Fruit fly (Drosophila melanogaster): ENCODE measurements around the gene CG12236.

The CG12236 gene

DNA sequence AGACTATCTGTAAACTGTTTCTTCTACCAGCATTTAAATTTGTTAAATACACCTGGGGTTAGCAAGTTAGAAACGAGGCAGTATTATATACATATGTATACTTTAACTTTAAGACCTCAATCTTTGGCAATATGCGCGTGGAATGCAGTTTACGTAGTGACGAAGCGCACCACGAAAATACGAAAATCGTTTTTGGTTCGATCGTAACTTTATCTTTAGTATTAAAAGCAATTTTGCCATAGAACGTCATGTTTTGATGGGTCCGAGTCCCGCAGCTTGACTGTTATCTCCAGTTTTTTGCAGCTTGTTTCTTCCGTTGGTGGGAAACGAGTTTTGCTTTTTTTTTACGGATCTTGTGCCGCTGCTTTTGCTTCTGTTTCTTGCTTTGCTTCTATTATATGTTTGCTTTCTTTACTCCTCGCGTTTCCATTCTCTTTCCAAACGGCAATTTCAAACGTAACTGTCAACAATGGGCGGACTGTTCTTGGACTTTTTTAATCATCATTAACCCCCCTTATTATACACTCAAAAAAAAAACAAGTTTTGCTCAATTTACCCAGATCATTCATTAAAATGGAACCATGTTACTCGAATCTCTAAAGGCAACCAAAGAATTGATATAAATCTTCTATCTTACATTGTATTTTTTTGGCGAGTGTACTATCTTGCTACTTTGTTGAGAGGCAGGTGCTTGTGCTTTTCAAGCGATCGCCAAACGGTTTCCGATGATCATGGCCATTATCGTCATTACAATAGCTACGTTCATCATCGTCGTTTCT is 16.1 kb upstream of the CG12236 start (continued):
- TF ChIP-seq HmgD (GFP tag; optimal IDR thresholded peaks at IDR 0.05) (no peak), CG6254 (GFP tag; optimal IDR thresholded peaks at IDR 0.05) (no peak), trh (GFP tag; optimal IDR thresholded peaks at IDR 0.05) (no peak), CG14667 (GFP tag; IDR thresholded peaks at IDR 0.05) (0 out of 2 replicates have a peak, but pooled peaks have one; percentile 21), CG4854 (GFP tag; optimal IDR thresholded peaks at IDR 0.05) (no peak), CG14860 (GFP tag; IDR thresholded peaks at IDR 0.05; ENCODE audit: partially characterized antibody) (no peak), lbe (GFP tag; optimal IDR thresholded peaks at IDR 0.05) (no peak), zfh1 (GFP tag; IDR thresholded peaks at IDR 0.05) (peak; percentile 49; the same call in 2 of the 3 replicates), CG33213 (GFP tag; optimal IDR thresholded peaks at IDR 0.05) (peak; percentile 14), Elba2 (GFP tag; optimal IDR thresholded peaks at IDR 0.05) (no peak), Nf-YB (GFP tag; optimal IDR thresholded peaks at IDR 0.05) (no peak), CG7745 (tag; optimal IDR thresholded peaks at IDR 0.05) (no peak), Hey (tag; optimal IDR thresholded peaks at IDR 0.05) (no peak), dmrt11E (tag; optimal IDR thresholded peaks at IDR 0.05) (no peak), fd3F (GFP tag; optimal IDR thresholded peaks at IDR 0.05) (peak; percentile 8), CG17802 (tag; optimal IDR thresholded peaks at IDR 0.05) (peak; percentile 3), her (GFP tag; optimal IDR thresholded peaks at IDR 0.05) (peak; percentile 38), CG11723 (GFP tag; optimal IDR thresholded peaks at IDR 0.05) (no peak), mirr (GFP tag; optimal IDR thresholded peaks at IDR 0.05) (no peak), bsh (GFP tag; optimal IDR thresholded peaks at IDR 0.05) (peak; percentile 33 to 58), CG3995 (GFP tag; optimal IDR thresholded peaks at IDR 0.05) (no peak), mld (GFP tag; IDR thresholded peaks at IDR 0.05; ENCODE audit: partially characterized antibody) (no peak), MTF-1 (GFP tag; optimal IDR thresholded peaks at IDR 0.05; ENCODE audit: borderline replicate concordance) (no peak), CG30020 (tag; optimal IDR thresholded peaks at IDR 0.05) (no peak), Gug (GFP tag; IDR thresholded peaks at IDR 0.05) (no peak), CG7556 (GFP tag; optimal IDR thresholded peaks at IDR 0.05) (peak; percentile 44), pan (optimal IDR thresholded peaks at IDR 0.05) (no peak), pan (GFP tag; optimal IDR thresholded peaks at IDR 0.05 in 1 of 2, IDR thresholded peaks at IDR 0.05 in 1 of 2) (peak in 1 of 2 experiments; percentile 37), D (optimal IDR thresholded peaks at IDR 0.05) (no peak), D (GFP tag; optimal IDR thresholded peaks at IDR 0.05) (no peak), CG9609 (GFP tag; optimal IDR thresholded peaks at IDR 0.05) (no peak), ase (GFP tag; IDR thresholded peaks at IDR 0.05) (no peak), CG6272 (GFP tag; IDR thresholded peaks at IDR 0.05) (no peak), sens (GFP tag) (peak; percentile 90), Sin3A (optimal IDR thresholded peaks at IDR 0.05) (no peak), GATAe (GFP tag; conservative IDR thresholded peaks at IDR 0.05) (no peak), CG6791 (GFP tag; IDR thresholded peaks at IDR 0.05; ENCODE audit: partially characterized antibody) (no peak), Meics (GFP tag; optimal IDR thresholded peaks at IDR 0.05) (peak; percentile 90), CG7987 (GFP tag; optimal IDR thresholded peaks at IDR 0.05) (no peak), wor (GFP tag; IDR thresholded peaks at IDR 0.05) (no peak), fd64A (GFP tag; optimal IDR thresholded peaks at IDR 0.05) (no peak), CG17385 (GFP tag; optimal IDR thresholded peaks at IDR 0.05) (peak; percentile 8), crp (GFP tag; optimal IDR thresholded peaks at IDR 0.05) (no peak), CG5953 (GFP tag; IDR thresholded peaks at IDR 0.05) (no peak), NK7.1 (GFP tag; optimal IDR thresholded peaks at IDR 0.05) (no peak), hkb (optimal IDR thresholded peaks at IDR 0.05) (no peak), hkb (GFP tag; IDR thresholded peaks at IDR 0.05) (no peak), HLHmδ (GFP tag; optimal IDR thresholded peaks at IDR 0.05) (no peak), E2f1 (GFP tag; IDR thresholded peaks at IDR 0.05) (no peak), CG12769 (tag; optimal IDR thresholded peaks at IDR 0.05) (peak; percentile 54), yki (optimal IDR thresholded peaks at IDR 0.05) (no peak)

All from whole organism, embryonic.